Fruit fly (Drosophila melanogaster) whole organism, embryonic: ENCODE data around the gene CG8142.

Experiments
- Atf6 ChIP-seq: fragments of 200-800 bp; sonication (Bioruptor generic); IDR thresholded peaks from 2 replicates; pipeline ENCODE4 v1.3.6; 2022; ENCODE audit warnings: missing biosample characterization, missing genetic modification characterization
- Bteb2 ChIP-seq: fragments of 200-800 bp; sonication (Bioruptor generic); optimal IDR thresholded peaks from 2 replicates; lab custom pipeline; 2016; ENCODE audit warnings: missing biosample characterization, missing genetic modification characterization
- C15 ChIP-seq: fragments of 200-800 bp; sonication (Bioruptor generic); IDR thresholded peaks from 3 replicates; pipeline ENCODE4 v1.3.6; 2022; ENCODE audit warnings: missing biosample characterization, missing genetic modification characterization
- CG10274 ChIP-seq: fragments of 200-800 bp; sonication (Bioruptor generic); optimal IDR thresholded peaks from 3 replicates; lab custom pipeline; 2017; ENCODE audit warnings: missing biosample characterization, mild to moderate bottlenecking, missing genetic modification characterization
- CG10543 ChIP-seq: fragments of 200-800 bp; sonication (Bioruptor generic); optimal IDR thresholded peaks from 3 replicates; lab custom pipeline; 2017; ENCODE audit warnings: missing biosample characterization, mild to moderate bottlenecking, missing genetic modification characterization, moderate library complexity
- CG11504 ChIP-seq: fragments of 200-800 bp; sonication (Bioruptor generic); optimal IDR thresholded peaks from 3 replicates; lab custom pipeline; 2019; ENCODE audit warnings: missing biosample characterization, mild to moderate bottlenecking, missing genetic modification characterization, moderate library complexity
- CG12236 ChIP-seq: fragments of 200-800 bp; sonication (Bioruptor generic); optimal IDR thresholded peaks from 2 replicates; lab custom pipeline; 2016; ENCODE audit warnings: missing biosample characterization, missing genetic modification characterization
- CG12769 ChIP-seq: fragments of 200-800 bp; sonication (Bioruptor generic); optimal IDR thresholded peaks from 2 replicates; lab custom pipeline; 2019; ENCODE audit warnings: missing biosample characterization, mild to moderate bottlenecking, missing genetic modification characterization, moderate library complexity
- CG14710 ChIP-seq: fragments of 200-800 bp; sonication (Bioruptor generic); optimal IDR thresholded peaks from 3 replicates; lab custom pipeline; 2019; ENCODE audit warnings: missing biosample characterization, mild to moderate bottlenecking, missing genetic modification characterization, moderate library complexity
- CG15514 ChIP-seq: fragments of 200-800 bp; sonication (Bioruptor generic); optimal IDR thresholded peaks from 3 replicates; lab custom pipeline; 2017; ENCODE audit warnings: missing biosample characterization, missing genetic modification characterization, mild to moderate bottlenecking, moderate library complexity, missing genetic modification reagents
- CG3163 ChIP-seq: fragments of 200-800 bp; sonication (Bioruptor generic); optimal IDR thresholded peaks from 3 replicates; lab custom pipeline; 2016; ENCODE audit warnings: missing biosample characterization, missing genetic modification characterization
- CG3838 ChIP-seq: fragments of 200-800 bp; sonication (Bioruptor generic); optimal IDR thresholded peaks from 3 replicates; lab custom pipeline; 2016; ENCODE audit warnings: missing biosample characterization, missing genetic modification characterization
- CG4404 ChIP-seq: fragments of 200-800 bp; sonication (Bioruptor generic); IDR thresholded peaks from 2 replicates; pipeline ENCODE4 v1.3.6; 2022; ENCODE audit warnings: missing biosample characterization, missing genetic modification characterization
- CG4617 ChIP-seq: fragments of 200-800 bp; sonication (Bioruptor generic); optimal IDR thresholded peaks from 3 replicates; lab custom pipeline; 2016; ENCODE audit warnings: missing biosample characterization, missing genetic modification characterization, borderline replicate concordance
- CG5245 ChIP-seq: fragments of 200-800 bp; sonication (Bioruptor generic); optimal IDR thresholded peaks from 3 replicates; lab custom pipeline; 2016; ENCODE audit warnings: missing biosample characterization, missing genetic modification characterization
- CG7357 ChIP-seq: fragments of 200-800 bp; sonication (Bioruptor generic); IDR thresholded peaks from 3 replicates; pipeline ENCODE4 v1.3.6; 2022; ENCODE audit warnings: missing biosample characterization, missing genetic modification characterization
- CG7372 ChIP-seq: fragments of 200-800 bp; sonication (Bioruptor generic); IDR thresholded peaks from 2 replicates; pipeline ENCODE4 v1.3.6; 2022; ENCODE audit warnings: missing biosample characterization, missing genetic modification characterization
- CG7745 ChIP-seq: fragments of 200-800 bp; sonication (Bioruptor generic); optimal IDR thresholded peaks from 2 replicates; lab custom pipeline; 2018; ENCODE audit warnings: missing biosample characterization, mild to moderate bottlenecking, missing genetic modification characterization, moderate library complexity
- CG8359 ChIP-seq: fragments of 200-800 bp; sonication (Bioruptor generic); optimal IDR thresholded peaks from 2 replicates; lab custom pipeline; 2017; ENCODE audit warnings: missing biosample characterization, mild to moderate bottlenecking, missing genetic modification characterization, borderline replicate concordance
- CG8478 ChIP-seq: fragments of >200 bp; optimal IDR thresholded peaks from 2 replicates; lab custom pipeline; 2018
- CG9727 ChIP-seq: fragments of 200-800 bp; sonication (Bioruptor generic); optimal IDR thresholded peaks from 3 replicates; lab custom pipeline; 2017; ENCODE audit warnings: missing biosample characterization, mild to moderate bottlenecking, missing genetic modification characterization
- Dref ChIP-seq: fragments of 200-800 bp; sonication (Bioruptor generic); IDR thresholded peaks from 2 replicates; pipeline ENCODE4 v1.3.6; 2022; ENCODE audit warnings: missing biosample characterization, missing genetic modification characterization
- Drgx ChIP-seq: fragments of 200-800 bp; sonication (Bioruptor generic); IDR thresholded peaks from 2 replicates; pipeline ENCODE4 v1.3.6; 2022; ENCODE audit warnings: missing biosample characterization, missing genetic modification characterization
- HLH4C ChIP-seq: fragments of 200-800 bp; sonication (Bioruptor generic); IDR thresholded peaks from 3 replicates; pipeline ENCODE4 v1.3.6; 2022; ENCODE audit warnings: missing biosample characterization, missing genetic modification characterization; ENCODE audit not compliant: partially characterized antibody
- HmgZ ChIP-seq: fragments of 200-800 bp; sonication (Bioruptor generic); optimal IDR thresholded peaks from 2 replicates; lab custom pipeline; 2018; ENCODE audit warnings: missing biosample characterization, mild to moderate bottlenecking, missing genetic modification characterization
- Hr51 ChIP-seq, 2 experiments: fragments of 200-800 bp; sonication (Bioruptor generic); optimal IDR thresholded peaks; 2 replicates in 1 of 2; 3 replicates in 1 of 2; lab custom pipeline; 2016 to 2018; ENCODE audit warnings: missing biosample characterization in 2 of 2, missing genetic modification characterization in 2 of 2, mild to moderate bottlenecking in 1 of 2, moderate library complexity in 1 of 2
- Med ChIP-seq: fragments of 200-800 bp; sonication (Bioruptor generic); peaks from one replicate; lab custom pipeline; 2016; ENCODE audit warnings: missing biosample characterization, missing genetic modification characterization, mild to moderate bottlenecking, inconsistent platforms, moderate library complexity
- Nf-YC ChIP-seq: fragments of 200-800 bp; optimal IDR thresholded peaks from 3 replicates; lab custom pipeline; 2019; ENCODE audit warnings: missing biosample characterization, mild to moderate bottlenecking, missing genetic modification characterization, moderate library complexity
- Ssrp ChIP-seq: fragments of 200-800 bp; sonication (Bioruptor generic); optimal IDR thresholded peaks from 2 replicates; lab custom pipeline; 2018; ENCODE audit warnings: missing biosample characterization, mild to moderate bottlenecking, missing genetic modification characterization, moderate library complexity
- Trl ChIP-seq, 3 experiments: fragments of >200 bp in 2 of 3; fragments of 200-800 bp in 1 of 3; sonication (Bioruptor generic) in 1 of 3; optimal IDR thresholded peaks; 2 replicates in 1 of 3; 3 replicates in 2 of 3; lab custom pipeline; 2016 to 2017; ENCODE audit warnings: missing biosample characterization in 1 of 3, missing genetic modification characterization in 1 of 3
- bsh ChIP-seq, 2 experiments: fragments of 200-800 bp; sonication (Bioruptor generic); optimal IDR thresholded peaks; 2 replicates each; lab custom pipeline; 2017 to 2018; ENCODE audit warnings: mild to moderate bottlenecking in 2 of 2, missing biosample characterization in 2 of 2, missing genetic modification characterization in 2 of 2, moderate library complexity in 1 of 2
- corto ChIP-seq: fragments of 200-800 bp; sonication (Bioruptor generic); optimal IDR thresholded peaks from 2 replicates; lab custom pipeline; 2016; ENCODE audit warnings: missing biosample characterization, mild to moderate bottlenecking, missing genetic modification characterization, moderate library complexity
- crc ChIP-seq: fragments of 200-800 bp; sonication (Bioruptor generic); optimal IDR thresholded peaks from 2 replicates; lab custom pipeline; 2016; ENCODE audit warnings: missing biosample characterization, missing genetic modification characterization
- dimm ChIP-seq: fragments of 200-800 bp; sonication (Bioruptor generic); IDR thresholded peaks from 2 replicates; pipeline ENCODE4 v1.3.6; 2022; ENCODE audit warnings: missing biosample characterization, missing genetic modification characterization
- emc ChIP-seq: fragments of 200-800 bp; sonication (Bioruptor generic); optimal IDR thresholded peaks from 2 replicates; lab custom pipeline; 2016; ENCODE audit warnings: missing biosample characterization, missing genetic modification characterization
- gcm ChIP-seq: fragments of 200-800 bp; sonication (Bioruptor generic); optimal IDR thresholded peaks from 2 replicates; lab custom pipeline; 2019; ENCODE audit warnings: missing biosample characterization, mild to moderate bottlenecking, missing genetic modification characterization, moderate library complexity
- gem ChIP-seq: fragments of 200-800 bp; sonication (Bioruptor generic); optimal IDR thresholded peaks from 2 replicates; lab custom pipeline; 2019; ENCODE audit warnings: missing biosample characterization, mild to moderate bottlenecking, missing genetic modification characterization, moderate library complexity
- lbe ChIP-seq: fragments of 200-800 bp; sonication (Bioruptor generic); optimal IDR thresholded peaks from 2 replicates; lab custom pipeline; 2016; ENCODE audit warnings: missing biosample characterization, mild to moderate bottlenecking, missing genetic modification characterization
- mirr ChIP-seq: fragments of 200-800 bp; sonication (Bioruptor generic); optimal IDR thresholded peaks from 3 replicates; lab custom pipeline; 2018; ENCODE audit warnings: missing biosample characterization, mild to moderate bottlenecking, missing genetic modification characterization
- nom ChIP-seq: fragments of 200-800 bp; sonication (Bioruptor generic); optimal IDR thresholded peaks from 2 replicates; lab custom pipeline; 2017; ENCODE audit warnings: missing biosample characterization, missing genetic modification characterization, mild to moderate bottlenecking, moderate library complexity, missing genetic modification reagents
- org-1 ChIP-seq: fragments of 200-800 bp; sonication (Bioruptor generic); optimal IDR thresholded peaks from 2 replicates; lab custom pipeline; 2017; ENCODE audit warnings: missing biosample characterization, missing genetic modification characterization
- pnt ChIP-seq: fragments of 200-800 bp; sonication (Bioruptor generic); optimal IDR thresholded peaks from 3 replicates; lab custom pipeline; 2016; ENCODE audit warnings: missing biosample characterization, missing genetic modification characterization
- pzg ChIP-seq: fragments of 200-800 bp; sonication (Bioruptor generic); optimal IDR thresholded peaks from 3 replicates; lab custom pipeline; 2018; ENCODE audit warnings: missing biosample characterization, mild to moderate bottlenecking, missing genetic modification characterization, moderate library complexity
- row ChIP-seq: fragments of 200-800 bp; sonication (Bioruptor generic); IDR thresholded peaks from 3 replicates; pipeline ENCODE4 v1.3.6; 2022; ENCODE audit warnings: missing biosample characterization, missing genetic modification characterization
- sd ChIP-seq: fragments of 200-800 bp; sonication (Bioruptor generic); optimal IDR thresholded peaks from 3 replicates; lab custom pipeline; 2018; ENCODE audit warnings: missing biosample characterization, mild to moderate bottlenecking, missing genetic modification characterization, moderate library complexity
- sna ChIP-seq: fragments of 200-800 bp; sonication (Bioruptor generic); IDR thresholded peaks from 2 replicates; pipeline ENCODE4 v1.3.6; 2022; ENCODE audit warnings: missing biosample characterization, missing genetic modification characterization; ENCODE audit not compliant: partially characterized antibody
- stwl ChIP-seq: fragments of 200-800 bp; sonication (Bioruptor generic); optimal IDR thresholded peaks from 3 replicates; lab custom pipeline; 2018; ENCODE audit warnings: missing biosample characterization, mild to moderate bottlenecking, missing genetic modification characterization, moderate library complexity
- wor ChIP-seq: fragments of 200-800 bp; sonication (Bioruptor generic); IDR thresholded peaks from 2 replicates; pipeline ENCODE4 v1.3.6; 2022; ENCODE audit warnings: missing biosample characterization, missing genetic modification characterization

Gene CG8142

DNA sequence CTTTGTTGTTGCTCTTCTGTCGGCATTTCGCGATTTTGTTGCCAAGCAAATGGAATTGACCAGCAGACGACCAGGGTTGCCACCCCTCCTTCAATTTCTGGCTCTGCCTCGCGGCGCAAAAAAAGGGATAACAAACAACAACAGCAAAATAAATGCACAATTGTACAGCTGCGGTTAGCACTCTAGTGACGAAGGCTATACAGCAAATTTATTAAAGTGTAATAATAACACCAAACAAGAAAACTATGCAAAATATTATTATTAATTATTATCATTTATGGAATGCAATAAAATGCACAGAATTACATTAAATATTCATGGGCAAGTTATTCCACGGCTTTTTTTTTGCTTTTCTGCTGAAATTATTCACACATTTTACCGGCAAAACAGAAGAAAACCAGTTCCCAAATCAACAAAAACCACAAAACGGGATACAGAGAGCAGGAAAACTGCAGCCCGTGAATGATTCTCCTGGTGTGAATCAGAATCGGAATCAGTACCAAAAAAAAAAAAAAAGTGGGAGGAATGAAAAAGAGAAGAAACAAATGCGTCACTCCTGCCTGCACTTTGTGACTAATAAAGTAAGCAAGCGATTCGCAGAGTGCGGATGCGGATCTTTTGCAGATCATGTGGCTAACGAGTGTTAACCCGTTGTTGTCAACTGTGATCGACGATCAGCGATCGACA is 34.9 kb upstream of the CG8142 start:
- TF ChIP-seq HmgZ (tag; lab: Kevin White, UChicago) (no peak), HLH4C (GFP tag; lab: Robert Waterston, UW) (no peak), CG8359 (no peak), row (GFP tag; lab: Robert Waterston, UW) (peak; percentile 11; the same call in 1 of the 3 replicates), CG5245 (GFP tag; lab: Kevin White, UChicago) (no peak), Drgx (GFP tag; lab: Robert Waterston, UW) (peak; percentile 36; the same call in 1 of the 2 replicates), C15 (GFP tag; lab: Robert Waterston, UW) (no peak), gem (peak; percentile 10), nom (GFP tag; lab: Kevin White, UChicago) (peak; percentile 77), bsh (GFP tag; optimal IDR thresholded peaks at IDR 0.05; lab: Kevin White, UChicago) (peak in 1 of 2 experiments; percentile 38), CG3838 (GFP tag; lab: Kevin White, UChicago) (no peak), pzg (GFP tag; lab: Kevin White, UChicago) (no peak), CG7372 (GFP tag; lab: Robert Waterston, UW) (no peak), CG7745 (no peak), Hr51 (GFP tag; optimal IDR thresholded peaks at IDR 0.05; lab: Kevin White, UChicago) (peak in 1 of 2 experiments; percentile 7), CG11504 (peak; percentile 3), emc (GFP tag; lab: Kevin White, UChicago) (no peak), CG15514 (GFP tag; lab: Kevin White, UChicago) (no peak), lbe (GFP tag; lab: Kevin White, UChicago) (peak; percentile 65)

DNA sequence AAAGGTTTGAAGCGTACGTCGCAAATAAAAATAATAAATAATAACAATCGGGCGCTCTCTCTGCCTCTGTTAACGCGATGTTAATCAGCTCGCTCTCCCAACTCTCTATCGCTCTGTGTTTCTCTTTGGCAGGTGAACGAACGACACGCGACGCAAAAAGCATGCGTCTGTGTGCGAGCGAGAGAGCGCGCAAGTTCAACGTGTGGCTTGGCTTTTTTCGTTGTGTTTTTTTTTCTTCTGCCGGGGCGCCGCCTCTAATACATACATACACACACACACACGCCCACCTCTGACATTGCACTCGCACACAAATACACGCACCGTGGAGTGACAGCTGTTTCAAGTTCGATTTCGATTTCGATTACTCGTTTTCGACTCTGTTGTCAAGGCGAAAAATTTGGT is 34.1 kb upstream of the CG8142 start:
- TF ChIP-seq Nf-YC = no peak
- peak; percentile 27 for TF ChIP-seq stwl (tag; lab: Kevin White, UChicago)
- TF ChIP-seq org-1 (GFP tag; lab: Kevin White, UChicago) = no peak
- TF ChIP-seq CG12236 = no peak
- no peak for TF ChIP-seq mirr
- peak; percentile 46 for TF ChIP-seq CG8478 (lab: Kevin White, UChicago)
- TF ChIP-seq nom (GFP tag; lab: Kevin White, UChicago) = peak; percentile 67
- TF ChIP-seq CG10543 (GFP tag; lab: Kevin White, UChicago) = peak; percentile 21
- TF ChIP-seq CG10274 = no peak
- TF ChIP-seq CG7357 (GFP tag; lab: Robert Waterston, UW) = no peak
- TF ChIP-seq sd = peak; percentile 48
- no peak for TF ChIP-seq CG14710 (tag; lab: Kevin White, UChicago)
- TF ChIP-seq Med (GFP tag; lab: Kevin White, UChicago) = peak; percentile 54
- TF ChIP-seq CG3163 (GFP tag; lab: Kevin White, UChicago) = peak; percentile 74
- no peak for TF ChIP-seq Bteb2 (GFP tag; lab: Kevin White, UChicago)
- TF ChIP-seq sna (GFP tag; lab: Robert Waterston, UW) = 0 out of 2 replicates have a peak, but pooled peaks have one; percentile 33
- peak; percentile 86 to 91 for TF ChIP-seq Trl (optimal IDR thresholded peaks at IDR 0.05; lab: Kevin White, UChicago)
- TF ChIP-seq Trl (GFP tag; optimal IDR thresholded peaks at IDR 0.05; lab: Kevin White, UChicago) = no peak
- no peak for TF ChIP-seq crc (GFP tag; lab: Kevin White, UChicago)
- TF ChIP-seq CG4404 (GFP tag; lab: Robert Waterston, UW) = no peak
- TF ChIP-seq corto (GFP tag; lab: Kevin White, UChicago) = peak; percentile 59
- TF ChIP-seq CG12769 = peak; percentile 16
- no peak for TF ChIP-seq gcm (GFP tag; lab: Kevin White, UChicago)
- TF ChIP-seq dimm (GFP tag; lab: Robert Waterston, UW) = no peak
- TF ChIP-seq Dref = peak; percentile 42
- TF ChIP-seq Atf6 (GFP tag; lab: Robert Waterston, UW) = no peak
- no peak for TF ChIP-seq wor (GFP tag; lab: Robert Waterston, UW)
- no peak for TF ChIP-seq Ssrp (tag; lab: Kevin White, UChicago)
- no peak for TF ChIP-seq CG4617 (GFP tag; lab: Kevin White, UChicago)
- TF ChIP-seq pnt = no peak
- peak; percentile 25 for TF ChIP-seq CG9727 (GFP tag; lab: Kevin White, UChicago)
- TF ChIP-seq lbe (GFP tag; lab: Kevin White, UChicago) = peak; percentile 33
